Worm (Caenorhabditis elegans) whole organism, L4 larva: ENCODE results near the gene acr-5.
"Not testable (repeated sequence)": the region's sequence is repeated elsewhere in the genome, so short reads cannot be mapped to it uniquely, and the experiment has no call there.

Experiments
- Y5F2A.4 ChIP-seq: fragments of 200-800 bp; sonication (Bioruptor generic); optimal IDR thresholded peaks from 2 replicates; lab custom pipeline; 2018; ENCODE audit warnings: mild to moderate bottlenecking, missing genetic modification characterization, missing compliant biosample characterization
- aha-1 ChIP-seq: fragments of 150-350 bp; peaks from one replicate; lab custom pipeline; 2014; ENCODE audit warnings: missing biosample characterization, missing genetic modification characterization
- ceh-28 ChIP-seq: fragments of 150-350 bp; optimal IDR thresholded peaks from 2 replicates; lab custom pipeline; 2014; ENCODE audit warnings: missing biosample characterization, missing genetic modification reagents, missing genetic modification characterization
- ceh-82 ChIP-seq: sonication (generic microtip); optimal IDR thresholded peaks from 2 replicates; lab custom pipeline; 2017; ENCODE audit warnings: missing biosample characterization, missing genetic modification characterization
- egl-43 ChIP-seq: fragments of 200-800 bp; sonication (Bioruptor generic); IDR thresholded peaks from 2 replicates; pipeline ENCODE4 v1.3.6; 2022; ENCODE audit warnings: missing genetic modification reagents, missing genetic modification characterization, missing compliant biosample characterization
- fos-1 ChIP-seq: fragments of 150-350 bp; optimal IDR thresholded peaks from 2 replicates; lab custom pipeline; 2014; ENCODE audit warnings: missing biosample characterization, missing genetic modification characterization
- mdl-1 ChIP-seq, 2 experiments: fragments of 150-350 bp in 1 of 2; sonication (generic microtip) in 1 of 2; optimal IDR thresholded peaks; 2 replicates each; lab custom pipeline; 2014 to 2017; ENCODE audit warnings: missing biosample characterization in 2 of 2, missing genetic modification characterization in 2 of 2
- mep-1 ChIP-seq: fragments of 150-350 bp; sonication (generic microtip); optimal IDR thresholded peaks from 3 replicates; lab custom pipeline; 2014; ENCODE audit warnings: missing biosample characterization, missing genetic modification characterization
- nhr-11 ChIP-seq: fragments of 150-350 bp; optimal IDR thresholded peaks from 2 replicates; lab custom pipeline; 2014; ENCODE audit warnings: missing biosample characterization, missing genetic modification characterization
- nhr-76 ChIP-seq: fragments of 150-350 bp; optimal IDR thresholded peaks from 2 replicates; lab custom pipeline; 2014; ENCODE audit warnings: missing biosample characterization, missing genetic modification characterization
- pha-4 ChIP-seq, 2 experiments: fragments of 150-350 bp in 1 of 2; fragments of 200-800 bp in 1 of 2; sonication (Bioruptor generic) in 1 of 2; IDR thresholded peaks in 1 of 2; optimal IDR thresholded peaks in 1 of 2; 2 replicates each; pipeline versions ENCODE4 v1.3.6 to Lab custom; 2014 to 2022; ENCODE audit warnings: missing genetic modification characterization in 2 of 2, missing genetic modification reagents in 2 of 2, missing biosample characterization in 1 of 2, missing compliant biosample characterization in 1 of 2
- unc-62 ChIP-seq, 3 experiments: fragments of 150-350 bp in 1 of 3; sonication (generic microtip); optimal IDR thresholded peaks in 2 of 3; peaks in 1 of 3; 1 replicate in 1 of 3; 2 replicates in 2 of 3; lab custom pipeline; 2014 to 2017; ENCODE audit warnings: missing biosample characterization in 3 of 3, missing genetic modification characterization in 3 of 3, missing genetic modification reagents in 3 of 3, missing genotype in 1 of 3
- ztf-11 ChIP-seq: fragments of 150-350 bp; optimal IDR thresholded peaks from 2 replicates; lab custom pipeline; 2014; ENCODE audit warnings: missing biosample characterization, missing genetic modification characterization

DNA sequence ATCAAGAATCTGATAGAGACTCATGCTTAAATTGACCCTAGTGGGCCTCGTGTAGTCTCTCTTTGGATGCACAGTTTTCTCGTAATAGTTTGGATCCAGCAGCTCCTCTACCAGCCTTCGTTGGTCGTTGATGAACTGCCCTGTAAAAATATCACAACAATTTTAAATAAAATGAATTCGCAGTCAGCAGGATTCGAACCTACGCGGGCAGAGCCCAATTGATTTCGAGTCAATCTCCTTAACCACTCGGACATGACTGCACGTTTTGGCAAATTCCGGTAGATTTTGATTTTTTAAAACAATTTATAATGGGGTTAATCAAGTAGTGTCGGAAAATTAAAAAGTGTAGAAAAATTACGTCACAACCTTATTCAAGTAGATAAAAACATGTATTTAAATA, 814 bp downstream of the acr-5 start:
- TF ChIP-seq egl-43 (GFP tag; lab: Robert Waterston, UW); nhr-76; mep-1; aha-1 (tag; lab: Kevin White, UChicago); fos-1 (tag; lab: Kevin White, UChicago); Y5F2A.4 (GFP tag; lab: Kevin White, UChicago); unc-62 (GFP tag; optimal IDR thresholded peaks at IDR 0.05 in 1 of 2; lab: Kevin White, UChicago); unc-62 (tag; optimal IDR thresholded peaks at IDR 0.05; lab: Kevin White, UChicago); pha-4 (GFP tag; IDR thresholded peaks at IDR 0.05; lab: Robert Waterston, UW); pha-4 (tag; optimal IDR thresholded peaks at IDR 0.05; lab: Kevin White, UChicago); mdl-1 (tag; optimal IDR thresholded peaks at IDR 0.05; lab: Kevin White, UChicago); ztf-11 (tag; lab: Kevin White, UChicago); nhr-11 (tag; lab: Kevin White, UChicago); ceh-28 (tag; lab: Kevin White, UChicago); ceh-82: not testable (repeated sequence)
